Fruit fly (Drosophila melanogaster) whole organism, adult: ENCODE measurements around the gene CG46307.

Source experiments
- CG14711 ChIP-seq: fragments of 200-800 bp; sonication (Bioruptor generic); optimal IDR thresholded peaks from 2 replicates; lab custom pipeline; 2018; ENCODE audit warnings: missing biosample characterization, mild to moderate bottlenecking, missing genetic modification characterization, moderate library complexity
- CG5204 ChIP-seq: fragments of 200-800 bp; sonication (Bioruptor generic); optimal IDR thresholded peaks from 2 replicates; lab custom pipeline; 2016; ENCODE audit warnings: missing biosample characterization, missing genetic modification characterization
- CG7045 ChIP-seq: fragments of 200-800 bp; sonication (Bioruptor generic); optimal IDR thresholded peaks from 2 replicates; lab custom pipeline; 2017; ENCODE audit warnings: missing biosample characterization, mild to moderate bottlenecking, missing genetic modification characterization
- CG7101 ChIP-seq: fragments of 200-800 bp; sonication (Bioruptor generic); optimal IDR thresholded peaks from 2 replicates; lab custom pipeline; 2018; ENCODE audit warnings: missing biosample characterization, mild to moderate bottlenecking, missing genetic modification characterization, moderate library complexity
- Clk ChIP-seq: fragments of 200-800 bp; sonication (Bioruptor generic); optimal IDR thresholded peaks from 2 replicates; lab custom pipeline; 2017; ENCODE audit warnings: missing biosample characterization, missing genetic modification characterization
- Crg-1 ChIP-seq: fragments of 200-800 bp; sonication (Bioruptor generic); optimal IDR thresholded peaks from 2 replicates; lab custom pipeline; 2016; ENCODE audit warnings: missing biosample characterization, missing genetic modification characterization
- Hr96 ChIP-seq: fragments of 200-800 bp; sonication (Bioruptor generic); optimal IDR thresholded peaks from 2 replicates; lab custom pipeline; 2016; ENCODE audit warnings: missing biosample characterization, missing genetic modification characterization
- bab1 ChIP-seq: fragments of 200-800 bp; sonication (Bioruptor generic); optimal IDR thresholded peaks from 3 replicates; lab custom pipeline; 2019; ENCODE audit warnings: missing biosample characterization, mild to moderate bottlenecking, missing genetic modification characterization, moderate library complexity
- cic ChIP-seq: fragments of 200-800 bp; sonication (Bioruptor generic); optimal IDR thresholded peaks from 2 replicates; lab custom pipeline; 2017; ENCODE audit warnings: missing biosample characterization, mild to moderate bottlenecking, missing genetic modification characterization, moderate library complexity
- cnc ChIP-seq, 2 experiments: fragments of >200 bp; optimal IDR thresholded peaks; 2 replicates each; lab custom pipeline; 2017
- kay ChIP-seq: fragments of 200-800 bp; sonication (Bioruptor generic); peaks from one replicate; lab custom pipeline; 2016; ENCODE audit warnings: missing biosample characterization, missing genetic modification characterization, borderline replicate concordance
- ovo ChIP-seq: fragments of 200-800 bp; sonication (Bioruptor generic); optimal IDR thresholded peaks from 2 replicates; lab custom pipeline; 2016; ENCODE audit warnings: missing biosample characterization, missing genetic modification characterization
- tj ChIP-seq: fragments of 200-800 bp; sonication (Bioruptor generic); optimal IDR thresholded peaks from 3 replicates; lab custom pipeline; 2017; ENCODE audit warnings: missing biosample characterization, mild to moderate bottlenecking, missing genetic modification characterization, moderate library complexity
- toe ChIP-seq: fragments of 200-800 bp; sonication (Bioruptor generic); optimal IDR thresholded peaks from 2 replicates; lab custom pipeline; 2016; ENCODE audit warnings: missing biosample characterization, missing genetic modification characterization

- no peak for TF ChIP-seq bab1 (GFP tag; lab: Kevin White, UChicago)
- no peak for TF ChIP-seq kay (GFP tag; lab: Kevin White, UChicago)
- no peak for TF ChIP-seq CG7045 (GFP tag; lab: Kevin White, UChicago)
- TF ChIP-seq Crg-1 = no peak
- no peak for TF ChIP-seq CG14711 (tag; lab: Kevin White, UChicago)
- TF ChIP-seq cnc (optimal IDR thresholded peaks at IDR 0.05; lab: Kevin White, UChicago) = no peak
- TF ChIP-seq ovo (GFP tag; lab: Kevin White, UChicago) = no peak
- no peak for TF ChIP-seq tj (GFP tag; lab: Kevin White, UChicago)
- TF ChIP-seq Clk (GFP tag; lab: Kevin White, UChicago) = no peak
- no peak for TF ChIP-seq CG7101 (tag; lab: Kevin White, UChicago)
- no peak for TF ChIP-seq toe
- TF ChIP-seq CG5204 (GFP tag; lab: Kevin White, UChicago) = no peak
- TF ChIP-seq Hr96 (GFP tag; lab: Kevin White, UChicago) = no peak
- no peak for TF ChIP-seq cic (GFP tag; lab: Kevin White, UChicago)
These were observed 29.3 kb upstream of the CG46307 start, which contains the start of gene tadr for dm6 chr2L:21075105-21075504.
